Worm (Caenorhabditis elegans) whole organism, L1 larva: ENCODE data around the gene K12H6.2.

Experiments used
- C34B4.2 ChIP-seq: sonication (generic microtip); optimal IDR thresholded peaks from 2 replicates; lab custom pipeline; 2017; ENCODE audit warnings: mild to moderate bottlenecking, missing genetic modification characterization, missing compliant biosample characterization
- aha-1 ChIP-seq: fragments of 150-350 bp; optimal IDR thresholded peaks from 2 replicates; lab custom pipeline; 2014; ENCODE audit warnings: missing biosample characterization, missing genetic modification characterization
- aly-2 ChIP-seq: fragments of 150-350 bp; optimal IDR thresholded peaks from 2 replicates; lab custom pipeline; 2014; ENCODE audit warnings: missing biosample characterization, missing genetic modification characterization
- blmp-1 ChIP-seq: fragments of 150-350 bp; optimal IDR thresholded peaks from 2 replicates; lab custom pipeline; 2014; ENCODE audit warnings: missing biosample characterization, missing genetic modification characterization
- ceh-63 ChIP-seq: fragments of 200-800 bp; sonication (Bioruptor generic); optimal IDR thresholded peaks from 2 replicates; lab custom pipeline; 2018; ENCODE audit warnings: mild to moderate bottlenecking, missing genetic modification characterization, missing compliant biosample characterization
- ceh-88 ChIP-seq: fragments of 200-800 bp; sonication (Bioruptor generic); IDR thresholded peaks from 2 replicates; pipeline ENCODE4 v1.3.6; 2022; ENCODE audit warnings: missing genetic modification characterization, missing compliant biosample characterization
- dpl-1 ChIP-seq, 3 experiments: fragments of 150-350 bp in 2 of 3; sonication (generic microtip) in 1 of 3; optimal IDR thresholded peaks; 2 replicates each; lab custom pipeline; 2014 to 2017; ENCODE audit warnings: missing biosample characterization in 3 of 3, missing genetic modification characterization in 3 of 3, missing genetic modification reagents in 3 of 3
- efl-1 ChIP-seq, 4 experiments: fragments of 150-350 bp; optimal IDR thresholded peaks in 3 of 4; peaks in 1 of 4; 1 replicate in 1 of 4; 2 replicates in 3 of 4; lab custom pipeline; 2014; ENCODE audit warnings: missing biosample characterization in 2 of 4, missing genetic modification characterization in 2 of 4, missing genetic modification reagents in 2 of 4
- efl-3 ChIP-seq: fragments of 200-800 bp; sonication (Bioruptor generic); optimal IDR thresholded peaks from 2 replicates; lab custom pipeline; 2018; ENCODE audit warnings: mild to moderate bottlenecking, missing genetic modification characterization, missing compliant biosample characterization
- elt-3 ChIP-seq, 6 experiments: fragments of 150-350 bp in 1 of 6; sonication (generic microtip); optimal IDR thresholded peaks; 2 replicates each; lab custom pipeline; 2017 to 2018; ENCODE audit warnings: missing biosample characterization in 6 of 6, missing genetic modification characterization in 6 of 6, inconsistent platforms in 1 of 6
- fkh-10 ChIP-seq: sonication (generic microtip); optimal IDR thresholded peaks from 2 replicates; lab custom pipeline; 2017; ENCODE audit warnings: missing biosample characterization, missing genetic modification reagents, missing genetic modification characterization
- fkh-4 ChIP-seq: sonication (generic microtip); optimal IDR thresholded peaks from 2 replicates; lab custom pipeline; 2016; ENCODE audit warnings: missing compliant biosample characterization, missing genetic modification characterization, borderline replicate concordance
- grh-1 ChIP-seq: fragments of 200-800 bp; sonication (Bioruptor generic); IDR thresholded peaks from 2 replicates; pipeline ENCODE4 v1.3.6; 2022; ENCODE audit warnings: missing genetic modification reagents, missing genetic modification characterization, missing compliant biosample characterization
- jun-1 ChIP-seq: fragments of 150-350 bp; optimal IDR thresholded peaks from 2 replicates; lab custom pipeline; 2014; ENCODE audit warnings: missing biosample characterization, missing genetic modification reagents, missing genetic modification characterization
- lin-14 ChIP-seq: fragments of 200-800 bp; sonication (Bioruptor generic); optimal IDR thresholded peaks from 2 replicates; lab custom pipeline; 2018; ENCODE audit warnings: mild to moderate bottlenecking, missing genetic modification characterization, moderate library complexity, missing compliant biosample characterization
- lin-15B ChIP-seq: fragments of 150-350 bp; sonication (generic microtip); optimal IDR thresholded peaks from 3 replicates; lab custom pipeline; 2014; ENCODE audit warnings: missing biosample characterization, missing genetic modification characterization
- lin-35 ChIP-seq, 2 experiments: fragments of 150-350 bp; optimal IDR thresholded peaks; 2 replicates each; lab custom pipeline; 2014; ENCODE audit warnings: missing biosample characterization in 2 of 2, missing genetic modification characterization in 2 of 2, missing genetic modification reagents in 2 of 2
- mep-1 ChIP-seq: fragments of 150-350 bp; optimal IDR thresholded peaks from 2 replicates; lab custom pipeline; 2014; ENCODE audit warnings: missing biosample characterization, missing genetic modification characterization
- nhr-11 ChIP-seq: fragments of 150-350 bp; optimal IDR thresholded peaks from 2 replicates; lab custom pipeline; 2014; ENCODE audit warnings: missing biosample characterization, missing genetic modification characterization
- nhr-19 ChIP-seq: fragments of 200-800 bp; sonication (Bioruptor generic); conservative IDR thresholded peaks from 2 replicates; pipeline ENCODE4 v1.3.6; 2022; ENCODE audit warnings: missing genetic modification characterization, missing compliant biosample characterization
- nhr-20 ChIP-seq: sonication (generic microtip); optimal IDR thresholded peaks from 2 replicates; lab custom pipeline; 2016; ENCODE audit warnings: mild to moderate bottlenecking, missing genetic modification characterization, missing compliant biosample characterization
- nhr-237 ChIP-seq: fragments of 150-350 bp; optimal IDR thresholded peaks from 2 replicates; lab custom pipeline; 2014; ENCODE audit warnings: missing biosample characterization, missing genetic modification characterization
- nhr-47 ChIP-seq: sonication (generic microtip); optimal IDR thresholded peaks from 2 replicates; lab custom pipeline; 2016; ENCODE audit warnings: mild to moderate bottlenecking, missing genetic modification characterization, moderate library complexity, missing compliant biosample characterization
- nhr-71 ChIP-seq: sonication (generic microtip); optimal IDR thresholded peaks from 2 replicates; lab custom pipeline; 2016; ENCODE audit warnings: mild to moderate bottlenecking, missing genetic modification characterization, moderate library complexity, missing compliant biosample characterization
- nhr-85 ChIP-seq: sonication (generic microtip); peaks from one replicate; lab custom pipeline; 2016; ENCODE audit warnings: missing genetic modification characterization, inconsistent platforms, missing compliant biosample characterization
- nhr-90 ChIP-seq: sonication (generic microtip); optimal IDR thresholded peaks from 2 replicates; lab custom pipeline; 2016; ENCODE audit warnings: mild to moderate bottlenecking, missing genetic modification characterization, missing compliant biosample characterization; ENCODE audit not compliant: poor library complexity
- pag-3 ChIP-seq: sonication (generic microtip); optimal IDR thresholded peaks from 2 replicates; lab custom pipeline; 2017; ENCODE audit warnings: missing genetic modification characterization, mild to moderate bottlenecking, missing compliant biosample characterization, antibody characterized with exemption, borderline replicate concordance; ENCODE audit not compliant: insufficient read depth
- pqm-1 ChIP-seq: sonication (generic microtip); optimal IDR thresholded peaks from 3 replicates; lab custom pipeline; 2017; ENCODE audit warnings: missing biosample characterization, missing genetic modification characterization
- rnt-1 ChIP-seq: sonication (generic microtip); optimal IDR thresholded peaks from 2 replicates; lab custom pipeline; 2016; ENCODE audit warnings: mild to moderate bottlenecking, missing genetic modification characterization, moderate library complexity, missing compliant biosample characterization
- skn-1 ChIP-seq: fragments of 150-350 bp; optimal IDR thresholded peaks from 2 replicates; lab custom pipeline; 2014; ENCODE audit warnings: missing biosample characterization, missing genetic modification characterization
- snu-23 ChIP-seq: sonication (generic microtip); optimal IDR thresholded peaks from 2 replicates; lab custom pipeline; 2016; ENCODE audit warnings: missing genetic modification characterization, missing compliant biosample characterization
- sox-4 ChIP-seq: sonication (generic microtip); optimal IDR thresholded peaks from 2 replicates; lab custom pipeline; 2016; ENCODE audit warnings: missing genetic modification characterization, missing compliant biosample characterization
- sptf-1 ChIP-seq: fragments of 150-350 bp; optimal IDR thresholded peaks from 2 replicates; lab custom pipeline; 2014; ENCODE audit warnings: missing biosample characterization, missing genetic modification characterization
- sup-37 ChIP-seq: fragments of 200-800 bp; sonication (Bioruptor generic); optimal IDR thresholded peaks from 2 replicates; lab custom pipeline; 2018; ENCODE audit warnings: mild to moderate bottlenecking, missing genetic modification characterization, missing compliant biosample characterization
- swsn-7 ChIP-seq: sonication (generic microtip); optimal IDR thresholded peaks from 2 replicates; lab custom pipeline; 2016; ENCODE audit warnings: missing genetic modification characterization, missing compliant biosample characterization
- tbx-2 ChIP-seq: sonication (generic microtip); optimal IDR thresholded peaks from 2 replicates; lab custom pipeline; 2016; ENCODE audit warnings: missing genetic modification characterization, missing compliant biosample characterization
- unc-130 ChIP-seq: fragments of 150-350 bp; optimal IDR thresholded peaks from 2 replicates; lab custom pipeline; 2017; ENCODE audit warnings: missing biosample characterization, missing genetic modification characterization, inconsistent platforms
- unc-30 ChIP-seq: sonication (generic microtip); optimal IDR thresholded peaks from 2 replicates; lab custom pipeline; 2017; ENCODE audit warnings: missing biosample characterization, missing genetic modification characterization
- xbp-1 ChIP-seq: sonication (generic microtip); optimal IDR thresholded peaks from 2 replicates; lab custom pipeline; 2016; ENCODE audit warnings: missing genetic modification characterization, missing compliant biosample characterization
- ztf-4 ChIP-seq: fragments of 150-350 bp; optimal IDR thresholded peaks from 2 replicates; lab custom pipeline; 2014; ENCODE audit warnings: missing biosample characterization, missing genetic modification characterization

Gene K12H6.2

DNA sequence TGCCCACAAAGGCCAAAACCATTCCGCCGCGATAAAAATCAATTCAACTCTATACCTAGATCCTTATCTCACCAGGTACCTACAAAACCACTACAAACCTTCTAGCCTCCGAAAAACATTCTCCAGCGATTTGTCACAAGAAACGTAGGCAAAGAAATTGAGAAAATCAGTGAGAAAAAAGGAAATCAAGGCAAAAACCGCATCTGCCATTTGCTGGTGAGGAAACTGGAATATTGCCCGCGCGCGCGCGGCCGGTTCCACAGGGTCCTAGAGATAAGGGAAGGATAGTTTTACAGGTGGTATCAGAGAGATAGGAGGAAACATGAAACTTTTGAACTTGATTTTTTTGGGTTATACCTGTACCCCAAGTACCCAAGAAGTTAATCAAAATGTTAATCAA lies 42.2 kb upstream of the K12H6.2 start:
- TF ChIP-seq tbx-2 (no peak), fkh-4 (no peak), pag-3 (tag; lab: Kevin White, UChicago) (peak; percentile 90), snu-23 (peak; percentile 7), nhr-20 (peak; percentile 35), rnt-1 (tag; lab: Kevin White, UChicago) (peak; percentile 29), elt-3 (tag; optimal IDR thresholded peaks at IDR 0.05; lab: Kevin White, UChicago) (peak; percentile 16 to 88 (median 73)), efl-1 (optimal IDR thresholded peaks at IDR 0.05; lab: Kevin White, UChicago) (no peak), efl-1 (GFP tag; optimal IDR thresholded peaks at IDR 0.05 in 1 of 2; lab: Kevin White, UChicago) (peak in 1 of 2 experiments; percentile 66), unc-130 (tag; lab: Kevin White, UChicago) (no peak), blmp-1 (peak; percentile 79), lin-14 (peak; percentile 53), aha-1 (tag; lab: Kevin White, UChicago) (no peak), nhr-85 (tag; lab: Kevin White, UChicago) (peak; percentile 85)

- TF ChIP-seq blmp-1, result peak; percentile 68
- peak in 3 of 6 experiments; percentile 7 to 84 (median 35) for TF ChIP-seq elt-3 (tag; optimal IDR thresholded peaks at IDR 0.05; lab: Kevin White, UChicago)
- TF ChIP-seq nhr-237 (tag; lab: Kevin White, UChicago), result no peak
- peak in 1 of 2 experiments; percentile 27 for TF ChIP-seq lin-35 (GFP tag; optimal IDR thresholded peaks at IDR 0.05; lab: Kevin White, UChicago)
- TF ChIP-seq nhr-85 (tag; lab: Kevin White, UChicago), result peak; percentile 55
- TF ChIP-seq unc-30 (tag; lab: Kevin White, UChicago), result no peak
Measured at ce11 chrII:2856114-2856513, 40.8 kb upstream of the K12H6.2 start.

DNA sequence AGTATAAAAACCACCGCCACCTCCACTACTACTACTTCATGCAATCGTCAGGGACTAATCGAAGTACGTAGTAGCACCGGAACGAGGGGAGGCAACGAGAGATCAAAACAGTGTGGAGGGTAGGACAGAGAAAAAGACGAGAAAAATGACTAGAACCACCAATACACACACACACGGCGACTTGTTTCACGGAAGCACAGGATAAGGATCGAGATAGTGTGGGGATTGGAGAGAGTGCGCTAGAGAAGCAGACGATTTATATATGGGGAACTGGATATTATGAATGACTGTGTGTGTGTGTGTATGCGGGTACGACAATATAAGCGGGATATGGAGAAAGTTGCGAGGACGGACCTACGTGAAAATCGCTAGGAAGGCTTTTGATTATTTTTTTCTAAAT lies 39.5 kb upstream of the K12H6.2 start:
- TF ChIP-seq lin-15B (tag; lab: Kevin White, UChicago), result no peak
- no peak for TF ChIP-seq nhr-11 (tag; lab: Kevin White, UChicago)
- TF ChIP-seq aly-2 (tag; lab: Kevin White, UChicago), result no peak
- TF ChIP-seq swsn-7 (tag; lab: Kevin White, UChicago), result peak; percentile 7
- TF ChIP-seq blmp-1, result peak; percentile 74
- peak in 1 of 3 experiments; percentile 10 for TF ChIP-seq dpl-1 (GFP tag; optimal IDR thresholded peaks at IDR 0.05; lab: Kevin White, UChicago)
- TF ChIP-seq pqm-1 (tag; lab: Kevin White, UChicago), result no peak
- TF ChIP-seq elt-3 (tag; optimal IDR thresholded peaks at IDR 0.05; lab: Kevin White, UChicago), result peak in 2 of 6 experiments; percentile 1 to 22
- TF ChIP-seq fkh-10 (GFP tag; lab: Kevin White, UChicago), result no peak
- TF ChIP-seq nhr-90 (tag; lab: Kevin White, UChicago), result no peak
- peak; percentile 25 for TF ChIP-seq mep-1 (tag; lab: Kevin White, UChicago)
- no peak for TF ChIP-seq sox-4 (tag; lab: Kevin White, UChicago)
- TF ChIP-seq ztf-4, result peak; percentile 20
- TF ChIP-seq jun-1 (tag; lab: Kevin White, UChicago), result no peak
- peak; percentile 33 for TF ChIP-seq lin-14
- TF ChIP-seq snu-23, result peak; percentile 40
- no peak for TF ChIP-seq ceh-88
- 0 out of 2 replicates have a peak, but pooled peaks have one; percentile 15 for TF ChIP-seq nhr-19 (GFP tag; lab: Robert Waterston, UW)
- no peak for TF ChIP-seq skn-1 (tag; lab: Kevin White, UChicago)
- TF ChIP-seq xbp-1, result no peak
- TF ChIP-seq nhr-20, result no peak
- 0 out of 2 replicates have a peak, but pooled peaks have one; percentile 45 for TF ChIP-seq grh-1 (GFP tag; lab: Robert Waterston, UW)
- TF ChIP-seq sup-37 (GFP tag; lab: Kevin White, UChicago), result no peak
- no peak for TF ChIP-seq ceh-63
- TF ChIP-seq nhr-71, result peak; percentile 25

DNA sequence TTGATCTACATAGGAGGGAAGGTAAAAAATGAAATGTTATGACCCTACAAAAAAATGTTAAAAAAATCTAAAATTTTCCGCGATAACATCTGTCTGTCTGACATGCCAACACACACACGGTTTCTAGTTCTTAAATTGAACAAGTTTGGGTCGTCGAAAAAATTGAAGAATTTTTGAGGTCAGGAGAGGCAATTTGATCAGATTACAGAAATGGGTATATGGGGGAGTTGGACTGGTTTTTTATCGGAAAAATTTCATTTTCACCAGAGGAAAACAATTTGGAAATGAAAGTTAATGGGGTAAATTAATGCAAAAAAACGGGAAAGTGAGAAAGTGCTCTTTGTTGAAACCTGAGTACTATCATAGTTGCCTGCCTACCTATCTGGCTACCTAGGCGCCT lies 38.4 kb upstream of the K12H6.2 start:
- TF ChIP-seq sptf-1 (tag; lab: Kevin White, UChicago), result no peak
- TF ChIP-seq tbx-2, result no peak
- TF ChIP-seq blmp-1, result peak; percentile 50
- no peak for TF ChIP-seq nhr-47 (tag; lab: Kevin White, UChicago)
- TF ChIP-seq nhr-19 (GFP tag; lab: Robert Waterston, UW), result no peak
- no peak for TF ChIP-seq efl-3
- no peak for TF ChIP-seq xbp-1
- TF ChIP-seq nhr-85 (tag; lab: Kevin White, UChicago), result peak; percentile 29
- no peak for TF ChIP-seq pag-3 (tag; lab: Kevin White, UChicago)
- no peak for TF ChIP-seq C34B4.2 (tag; lab: Kevin White, UChicago)
- TF ChIP-seq lin-35 (GFP tag; optimal IDR thresholded peaks at IDR 0.05; lab: Kevin White, UChicago), result no peak
